Worm (Caenorhabditis elegans) whole organism, L1 larva: Measurements from ENCODE around the gene Y66D12A.1.
A peak's percentile ranks its signal among the peaks of the same experiment; 100 is the strongest.

Source experiments
- C16A3.4 ChIP-seq: fragments of 150-350 bp; optimal IDR thresholded peaks from 2 replicates; lab custom pipeline; 2014; ENCODE audit warnings: missing biosample characterization, missing genetic modification characterization
- F16B12.6 ChIP-seq: fragments of 150-350 bp; optimal IDR thresholded peaks from 2 replicates; lab custom pipeline; 2014; ENCODE audit warnings: missing biosample characterization, missing genetic modification characterization
- Y116A8C.19 ChIP-seq: sonication (generic microtip); optimal IDR thresholded peaks from 2 replicates; lab custom pipeline; 2016; ENCODE audit warnings: missing compliant biosample characterization, missing genetic modification characterization, borderline replicate concordance
- aha-1 ChIP-seq: fragments of 150-350 bp; optimal IDR thresholded peaks from 2 replicates; lab custom pipeline; 2014; ENCODE audit warnings: missing biosample characterization, missing genetic modification characterization
- alr-1 ChIP-seq: fragments of 200-800 bp; sonication (Bioruptor generic); optimal IDR thresholded peaks from 2 replicates; lab custom pipeline; 2018; ENCODE audit warnings: borderline replicate concordance, mild to moderate bottlenecking, missing genetic modification characterization, missing compliant biosample characterization
- aly-2 ChIP-seq: fragments of 150-350 bp; optimal IDR thresholded peaks from 2 replicates; lab custom pipeline; 2014; ENCODE audit warnings: missing biosample characterization, missing genetic modification characterization
- ama-1 ChIP-seq: fragments of 150-350 bp; optimal IDR thresholded peaks from 2 replicates; lab custom pipeline; 2014
- blmp-1 ChIP-seq: fragments of 150-350 bp; optimal IDR thresholded peaks from 2 replicates; lab custom pipeline; 2014; ENCODE audit warnings: missing biosample characterization, missing genetic modification characterization
- ceh-63 ChIP-seq: fragments of 200-800 bp; sonication (Bioruptor generic); optimal IDR thresholded peaks from 2 replicates; lab custom pipeline; 2018; ENCODE audit warnings: mild to moderate bottlenecking, missing genetic modification characterization, missing compliant biosample characterization
- ceh-82 ChIP-seq, 3 experiments: fragments of 150-350 bp in 1 of 3; sonication (generic microtip) in 2 of 3; optimal IDR thresholded peaks; 2 replicates each; lab custom pipeline; 2014 to 2017; ENCODE audit warnings: missing biosample characterization in 3 of 3, missing genetic modification characterization in 3 of 3
- ceh-88 ChIP-seq: fragments of 200-800 bp; sonication (Bioruptor generic); IDR thresholded peaks from 2 replicates; pipeline ENCODE4 v1.3.6; 2022; ENCODE audit warnings: missing genetic modification characterization, missing compliant biosample characterization
- ceh-90 ChIP-seq: sonication (generic microtip); optimal IDR thresholded peaks from 2 replicates; lab custom pipeline; 2016; ENCODE audit warnings: missing genetic modification characterization, missing compliant biosample characterization
- efl-1 ChIP-seq, 4 experiments: fragments of 150-350 bp; optimal IDR thresholded peaks in 3 of 4; peaks in 1 of 4; 1 replicate in 1 of 4; 2 replicates in 3 of 4; lab custom pipeline; 2014; ENCODE audit warnings: missing biosample characterization in 2 of 4, missing genetic modification characterization in 2 of 4, missing genetic modification reagents in 2 of 4
- efl-3 ChIP-seq: fragments of 200-800 bp; sonication (Bioruptor generic); optimal IDR thresholded peaks from 2 replicates; lab custom pipeline; 2018; ENCODE audit warnings: mild to moderate bottlenecking, missing genetic modification characterization, missing compliant biosample characterization
- egl-13 ChIP-seq: sonication (generic microtip); optimal IDR thresholded peaks from 2 replicates; lab custom pipeline; 2016; ENCODE audit warnings: missing genotype, missing genetic modification reagents, missing genetic modification characterization, missing compliant biosample characterization
- egl-27 ChIP-seq, 2 experiments: fragments of 150-350 bp in 1 of 2; sonication (generic microtip); optimal IDR thresholded peaks; 3 replicates each; lab custom pipeline; 2017 to 2018; ENCODE audit warnings: missing biosample characterization in 2 of 2, missing genetic modification characterization in 2 of 2, missing genetic modification reagents in 2 of 2
- elt-2 ChIP-seq: sonication (generic microtip); optimal IDR thresholded peaks from 2 replicates; lab custom pipeline; 2016; ENCODE audit warnings: missing genetic modification characterization, mild to moderate bottlenecking, inconsistent platforms, missing compliant biosample characterization, missing genetic modification reagents
- elt-3 ChIP-seq, 6 experiments: fragments of 150-350 bp in 1 of 6; sonication (generic microtip); optimal IDR thresholded peaks; 2 replicates each; lab custom pipeline; 2017 to 2018; ENCODE audit warnings: missing biosample characterization in 6 of 6, missing genetic modification characterization in 6 of 6, inconsistent platforms in 1 of 6
- ets-5 ChIP-seq: fragments of 200-800 bp; sonication (Bioruptor generic); IDR thresholded peaks from 2 replicates; pipeline ENCODE4 v1.3.6; 2022; ENCODE audit warnings: missing genetic modification characterization, missing compliant biosample characterization
- fkh-10 ChIP-seq: sonication (generic microtip); optimal IDR thresholded peaks from 2 replicates; lab custom pipeline; 2017; ENCODE audit warnings: missing biosample characterization, missing genetic modification reagents, missing genetic modification characterization
- grh-1 ChIP-seq: fragments of 200-800 bp; sonication (Bioruptor generic); IDR thresholded peaks from 2 replicates; pipeline ENCODE4 v1.3.6; 2022; ENCODE audit warnings: missing genetic modification reagents, missing genetic modification characterization, missing compliant biosample characterization
- isw-1 ChIP-seq: fragments of 200-800 bp; sonication (Bioruptor generic); IDR thresholded peaks from 2 replicates; pipeline ENCODE4 v1.3.6; 2022; ENCODE audit warnings: missing genetic modification characterization, missing compliant biosample characterization
- jun-1 ChIP-seq: fragments of 150-350 bp; optimal IDR thresholded peaks from 2 replicates; lab custom pipeline; 2014; ENCODE audit warnings: missing biosample characterization, missing genetic modification reagents, missing genetic modification characterization
- lin-13 ChIP-seq: fragments of 150-350 bp; optimal IDR thresholded peaks from 2 replicates; lab custom pipeline; 2014; ENCODE audit warnings: missing biosample characterization, missing genetic modification reagents, missing genetic modification characterization
- lin-14 ChIP-seq: fragments of 200-800 bp; sonication (Bioruptor generic); optimal IDR thresholded peaks from 2 replicates; lab custom pipeline; 2018; ENCODE audit warnings: mild to moderate bottlenecking, missing genetic modification characterization, moderate library complexity, missing compliant biosample characterization
- lin-15B ChIP-seq: fragments of 150-350 bp; sonication (generic microtip); optimal IDR thresholded peaks from 3 replicates; lab custom pipeline; 2014; ENCODE audit warnings: missing biosample characterization, missing genetic modification characterization
- lin-35 ChIP-seq, 2 experiments: fragments of 150-350 bp; optimal IDR thresholded peaks; 2 replicates each; lab custom pipeline; 2014; ENCODE audit warnings: missing biosample characterization in 2 of 2, missing genetic modification characterization in 2 of 2, missing genetic modification reagents in 2 of 2
- lir-3 ChIP-seq: sonication (generic microtip); optimal IDR thresholded peaks from 2 replicates; lab custom pipeline; 2016; ENCODE audit warnings: mild to moderate bottlenecking, missing genetic modification characterization, moderate library complexity, missing compliant biosample characterization; ENCODE audit not compliant: poor library complexity
- lsy-2 ChIP-seq, 2 experiments: fragments of 150-350 bp; optimal IDR thresholded peaks; 2 replicates each; lab custom pipeline; 2014; ENCODE audit warnings: missing biosample characterization in 2 of 2, missing genetic modification characterization in 2 of 2
- mep-1 ChIP-seq: fragments of 150-350 bp; optimal IDR thresholded peaks from 2 replicates; lab custom pipeline; 2014; ENCODE audit warnings: missing biosample characterization, missing genetic modification characterization
- nhr-11 ChIP-seq: fragments of 150-350 bp; optimal IDR thresholded peaks from 2 replicates; lab custom pipeline; 2014; ENCODE audit warnings: missing biosample characterization, missing genetic modification characterization
- nhr-12 ChIP-seq: sonication (generic microtip); optimal IDR thresholded peaks from 2 replicates; lab custom pipeline; 2017; ENCODE audit warnings: missing biosample characterization, missing genetic modification characterization
- nhr-28 ChIP-seq: fragments of 150-350 bp; optimal IDR thresholded peaks from 2 replicates; lab custom pipeline; 2014; ENCODE audit warnings: missing biosample characterization, missing genetic modification characterization
- nhr-71 ChIP-seq: sonication (generic microtip); optimal IDR thresholded peaks from 2 replicates; lab custom pipeline; 2016; ENCODE audit warnings: mild to moderate bottlenecking, missing genetic modification characterization, moderate library complexity, missing compliant biosample characterization
- nhr-77 ChIP-seq: fragments of 150-350 bp; optimal IDR thresholded peaks from 2 replicates; lab custom pipeline; 2014; ENCODE audit warnings: missing biosample characterization, missing genetic modification characterization
- nhr-85 ChIP-seq: sonication (generic microtip); peaks from one replicate; lab custom pipeline; 2016; ENCODE audit warnings: missing genetic modification characterization, inconsistent platforms, missing compliant biosample characterization
- pag-3 ChIP-seq: sonication (generic microtip); optimal IDR thresholded peaks from 2 replicates; lab custom pipeline; 2017; ENCODE audit warnings: missing genetic modification characterization, mild to moderate bottlenecking, missing compliant biosample characterization, antibody characterized with exemption, borderline replicate concordance; ENCODE audit not compliant: insufficient read depth
- pax-3 ChIP-seq: fragments of 200-800 bp; sonication (Bioruptor generic); optimal IDR thresholded peaks from 2 replicates; lab custom pipeline; 2018; ENCODE audit warnings: mild to moderate bottlenecking, missing genetic modification characterization, moderate library complexity, missing compliant biosample characterization
- pqm-1 ChIP-seq: sonication (generic microtip); optimal IDR thresholded peaks from 3 replicates; lab custom pipeline; 2017; ENCODE audit warnings: missing biosample characterization, missing genetic modification characterization
- rnt-1 ChIP-seq: sonication (generic microtip); optimal IDR thresholded peaks from 2 replicates; lab custom pipeline; 2016; ENCODE audit warnings: mild to moderate bottlenecking, missing genetic modification characterization, moderate library complexity, missing compliant biosample characterization
- snpc-4 ChIP-seq: fragments of 150-350 bp; optimal IDR thresholded peaks from 2 replicates; lab custom pipeline; 2014; ENCODE audit warnings: missing biosample characterization, missing genetic modification characterization
- snu-23 ChIP-seq: sonication (generic microtip); optimal IDR thresholded peaks from 2 replicates; lab custom pipeline; 2016; ENCODE audit warnings: missing genetic modification characterization, missing compliant biosample characterization
- sup-37 ChIP-seq: fragments of 200-800 bp; sonication (Bioruptor generic); optimal IDR thresholded peaks from 2 replicates; lab custom pipeline; 2018; ENCODE audit warnings: mild to moderate bottlenecking, missing genetic modification characterization, missing compliant biosample characterization
- tbx-2 ChIP-seq: sonication (generic microtip); optimal IDR thresholded peaks from 2 replicates; lab custom pipeline; 2016; ENCODE audit warnings: missing genetic modification characterization, missing compliant biosample characterization
- unc-130 ChIP-seq: fragments of 150-350 bp; optimal IDR thresholded peaks from 2 replicates; lab custom pipeline; 2017; ENCODE audit warnings: missing biosample characterization, missing genetic modification characterization, inconsistent platforms
- unc-30 ChIP-seq: sonication (generic microtip); optimal IDR thresholded peaks from 2 replicates; lab custom pipeline; 2017; ENCODE audit warnings: missing biosample characterization, missing genetic modification characterization
- unc-86 ChIP-seq: sonication (generic microtip); optimal IDR thresholded peaks from 2 replicates; lab custom pipeline; 2016; ENCODE audit warnings: missing genetic modification characterization, missing compliant biosample characterization
- unc-98 ChIP-seq: fragments of 200-800 bp; sonication (Bioruptor generic); IDR thresholded peaks from 2 replicates; pipeline ENCODE4 v1.3.6; 2022; ENCODE audit warnings: missing genetic modification characterization, missing compliant biosample characterization
- vab-15 ChIP-seq: sonication (generic microtip); optimal IDR thresholded peaks from 2 replicates; lab custom pipeline; 2017; ENCODE audit warnings: missing genotype, mild to moderate bottlenecking, missing genetic modification characterization, missing compliant biosample characterization
- xbp-1 ChIP-seq: sonication (generic microtip); optimal IDR thresholded peaks from 2 replicates; lab custom pipeline; 2016; ENCODE audit warnings: missing genetic modification characterization, missing compliant biosample characterization
- zip-4 ChIP-seq: fragments of 200-800 bp; sonication (Bioruptor generic); optimal IDR thresholded peaks from 2 replicates; lab custom pipeline; 2018; ENCODE audit warnings: mild to moderate bottlenecking, missing genetic modification characterization, moderate library complexity, missing compliant biosample characterization

Gene Y66D12A.1

ce11 chrIII:11657185-11657817 lies 49.3 kb downstream of the Y66D12A.1 start, which contains the start of gene crh-1 (continued):
- TF ChIP-seq ama-1 (lab: Kevin White, UChicago), result no peak
- TF ChIP-seq pqm-1 (tag; lab: Kevin White, UChicago), result no peak
- TF ChIP-seq sup-37 (GFP tag; lab: Kevin White, UChicago), result peak; percentile 39
- peak; percentile 43 for TF ChIP-seq egl-13 (tag; lab: Kevin White, UChicago)
- peak; percentile 54 for TF ChIP-seq C16A3.4 (tag; lab: Kevin White, UChicago)
- no peak for TF ChIP-seq vab-15 (tag; lab: Kevin White, UChicago)
- peak; percentile 43 for TF ChIP-seq lin-15B (tag; lab: Kevin White, UChicago)
- TF ChIP-seq pax-3, result no peak
- TF ChIP-seq efl-1 (optimal IDR thresholded peaks at IDR 0.05; lab: Kevin White, UChicago), result peak; percentile 83 to 84
- TF ChIP-seq efl-1 (GFP tag; optimal IDR thresholded peaks at IDR 0.05 in 1 of 2; lab: Kevin White, UChicago), result peak; percentile 78 to 98
- no peak for TF ChIP-seq ceh-63 (GFP tag; lab: Kevin White, UChicago)
- peak; percentile 40 for TF ChIP-seq ceh-90 (tag; lab: Kevin White, UChicago)
- peak; percentile 64 for TF ChIP-seq unc-86 (tag; lab: Kevin White, UChicago)
- peak; percentile 79 for TF ChIP-seq lin-13 (GFP tag; lab: Kevin White, UChicago)
- peak; percentile 63 to 75 (median 72) for TF ChIP-seq ceh-82 (tag; optimal IDR thresholded peaks at IDR 0.05; lab: Kevin White, UChicago)
- no peak for TF ChIP-seq unc-98 (GFP tag; lab: Robert Waterston, UW)
- TF ChIP-seq aha-1, result no peak
- no peak for TF ChIP-seq unc-30 (tag; lab: Kevin White, UChicago)
- peak; percentile 69 for TF ChIP-seq elt-2 (tag; lab: Kevin White, UChicago)
- TF ChIP-seq snu-23, result peak; percentile 93
- TF ChIP-seq nhr-71 (tag; lab: Kevin White, UChicago), result peak; percentile 93
- TF ChIP-seq xbp-1 (tag; lab: Kevin White, UChicago), result peak; percentile 85
- peak; percentile 40 for TF ChIP-seq nhr-77 (tag; lab: Kevin White, UChicago)
- peak; percentile 74 for TF ChIP-seq snpc-4 (tag; lab: Kevin White, UChicago)
- no peak for TF ChIP-seq nhr-28 (tag; lab: Kevin White, UChicago)
- peak; percentile 98 for TF ChIP-seq F16B12.6 (tag; lab: Kevin White, UChicago)
- TF ChIP-seq zip-4 (GFP tag; lab: Kevin White, UChicago), result peak; percentile 43
- TF ChIP-seq mep-1 (tag; lab: Kevin White, UChicago), result peak; percentile 94
- TF ChIP-seq nhr-85 (tag; lab: Kevin White, UChicago), result peak; percentile 91
- no peak for TF ChIP-seq alr-1 (tag; lab: Kevin White, UChicago)
- TF ChIP-seq blmp-1 (tag; lab: Kevin White, UChicago), result peak; percentile 76
- TF ChIP-seq pag-3 (tag; lab: Kevin White, UChicago), result no peak
- no peak for TF ChIP-seq egl-27 (tag; optimal IDR thresholded peaks at IDR 0.05; lab: Kevin White, UChicago)
- peak; percentile 80 for TF ChIP-seq grh-1
- TF ChIP-seq efl-3 (GFP tag; lab: Kevin White, UChicago), result no peak
- no peak for TF ChIP-seq unc-130 (tag; lab: Kevin White, UChicago)
- TF ChIP-seq nhr-11 (tag; lab: Kevin White, UChicago), result peak; percentile 49
- TF ChIP-seq lsy-2 (tag; optimal IDR thresholded peaks at IDR 0.05; lab: Kevin White, UChicago), result peak; percentile 85 to 86
- TF ChIP-seq rnt-1 (tag; lab: Kevin White, UChicago), result peak; percentile 86
- TF ChIP-seq jun-1, result peak; percentile 67
- peak; percentile 47; the same call in 1 of the 2 replicates for TF ChIP-seq ceh-88
- no peak for TF ChIP-seq ets-5
- TF ChIP-seq elt-3 (tag; optimal IDR thresholded peaks at IDR 0.05; lab: Kevin White, UChicago), result peak in 2 of 6 experiments; percentile 62 to 78
- TF ChIP-seq Y116A8C.19 (tag; lab: Kevin White, UChicago), result no peak
- TF ChIP-seq fkh-10, result peak; percentile 51
- peak; percentile 85 for TF ChIP-seq tbx-2 (tag; lab: Kevin White, UChicago)
- TF ChIP-seq lir-3 (tag; lab: Kevin White, UChicago), result no peak
- TF ChIP-seq nhr-12 (tag; lab: Kevin White, UChicago), result no peak
- TF ChIP-seq lin-14 (GFP tag; lab: Kevin White, UChicago), result peak; percentile 88
- peak; percentile 65 for TF ChIP-seq isw-1 (GFP tag; lab: Robert Waterston, UW)
- TF ChIP-seq aly-2 (tag; lab: Kevin White, UChicago), result peak; percentile 54
- peak; percentile 77 to 88 for TF ChIP-seq lin-35 (GFP tag; optimal IDR thresholded peaks at IDR 0.05; lab: Kevin White, UChicago)
